Fruit fly (Drosophila melanogaster) whole organism, prepupa: ENCODE results near the gene Sec15.

ENCODE experiments used
- Blimp-1 ChIP-seq: fragments of 200-800 bp; sonication (Bioruptor generic); optimal IDR thresholded peaks from 3 replicates; lab custom pipeline; 2017; ENCODE audit warnings: missing biosample characterization, missing genetic modification characterization, mild to moderate bottlenecking, moderate library complexity, missing genetic modification reagents
- CG10631 ChIP-seq: fragments of 200-800 bp; sonication (Bioruptor generic); optimal IDR thresholded peaks from 2 replicates; lab custom pipeline; 2016; ENCODE audit warnings: missing biosample characterization, missing genetic modification characterization
- CG11294 ChIP-seq: fragments of 200-800 bp; sonication (Bioruptor generic); IDR thresholded peaks from 2 replicates; pipeline ENCODE4 v1.3.6; 2022; ENCODE audit warnings: missing biosample characterization, missing genetic modification characterization
- CG15336 ChIP-seq: fragments of 200-800 bp; sonication (Bioruptor generic); IDR thresholded peaks from 2 replicates; pipeline ENCODE4 v1.3.6; 2022; ENCODE audit warnings: missing biosample characterization, missing genetic modification characterization
- CG3032 ChIP-seq: fragments of 200-800 bp; optimal IDR thresholded peaks from 2 replicates; lab custom pipeline; 2019; ENCODE audit warnings: missing biosample characterization, mild to moderate bottlenecking, missing genetic modification characterization, moderate library complexity
- CG32006 ChIP-seq: fragments of 200-800 bp; sonication (Bioruptor generic); optimal IDR thresholded peaks from 3 replicates; lab custom pipeline; 2017; ENCODE audit warnings: missing biosample characterization, mild to moderate bottlenecking, missing genetic modification characterization
- CG34406 ChIP-seq: fragments of 200-800 bp; sonication (Bioruptor generic); optimal IDR thresholded peaks from 3 replicates; lab custom pipeline; 2016; ENCODE audit warnings: missing biosample characterization, missing genetic modification characterization
- CG3919 ChIP-seq: fragments of 200-800 bp; sonication (Bioruptor generic); optimal IDR thresholded peaks from 3 replicates; lab custom pipeline; 2016; ENCODE audit warnings: missing biosample characterization, missing genetic modification characterization
- CG4318 ChIP-seq: fragments of 200-800 bp; sonication (Bioruptor generic); optimal IDR thresholded peaks from 3 replicates; lab custom pipeline; 2017; ENCODE audit warnings: missing biosample characterization, mild to moderate bottlenecking, missing genetic modification characterization
- CG6163 ChIP-seq: fragments of 200-800 bp; sonication (Bioruptor generic); IDR thresholded peaks from 3 replicates; pipeline ENCODE4 v1.3.6; 2022; ENCODE audit warnings: missing biosample characterization, missing genetic modification characterization
- CG6276 ChIP-seq: fragments of 200-800 bp; sonication (Bioruptor generic); optimal IDR thresholded peaks from 2 replicates; lab custom pipeline; 2017; ENCODE audit warnings: missing biosample characterization, mild to moderate bottlenecking, missing genetic modification characterization
- CG6792 ChIP-seq: fragments of 200-800 bp; sonication (Bioruptor generic); optimal IDR thresholded peaks from 3 replicates; lab custom pipeline; 2016; ENCODE audit warnings: missing biosample characterization, missing genetic modification characterization
- CG6854 ChIP-seq: fragments of 200-800 bp; sonication (Bioruptor generic); optimal IDR thresholded peaks from 2 replicates; lab custom pipeline; 2017; ENCODE audit warnings: missing biosample characterization, mild to moderate bottlenecking, missing genetic modification characterization
- CG7368 ChIP-seq: fragments of 200-800 bp; sonication (Bioruptor generic); optimal IDR thresholded peaks from 3 replicates; lab custom pipeline; 2016; ENCODE audit warnings: missing biosample characterization, missing genetic modification characterization
- CG8119 ChIP-seq: fragments of 200-800 bp; sonication (Bioruptor generic); IDR thresholded peaks from 3 replicates; pipeline ENCODE4 v1.3.6; 2022; ENCODE audit warnings: missing biosample characterization, missing genetic modification characterization
- CG8319 ChIP-seq: fragments of 200-800 bp; sonication (Bioruptor generic); optimal IDR thresholded peaks from 3 replicates; lab custom pipeline; 2016; ENCODE audit warnings: missing biosample characterization, missing genetic modification characterization
- Eip78C ChIP-seq: fragments of 200-800 bp; sonication (Bioruptor generic); peaks from one replicate; lab custom pipeline; 2016; ENCODE audit warnings: missing biosample characterization, missing genetic modification characterization
- Eip93F ChIP-seq: fragments of 200-800 bp; sonication (Bioruptor generic); optimal IDR thresholded peaks from 2 replicates; lab custom pipeline; 2016; ENCODE audit warnings: missing biosample characterization, mild to moderate bottlenecking, missing genetic modification characterization
- Ets21C ChIP-seq: fragments of 200-800 bp; sonication (Bioruptor generic); optimal IDR thresholded peaks from 3 replicates; lab custom pipeline; 2016; ENCODE audit warnings: missing biosample characterization, missing genetic modification characterization
- Ets96B ChIP-seq: fragments of 200-800 bp; optimal IDR thresholded peaks from 2 replicates; lab custom pipeline; 2019; ENCODE audit warnings: missing biosample characterization, mild to moderate bottlenecking, missing genetic modification characterization, moderate library complexity
- Gug ChIP-seq: fragments of 200-800 bp; sonication (Bioruptor generic); IDR thresholded peaks from 2 replicates; pipeline ENCODE4 v1.3.6; 2022; ENCODE audit warnings: missing biosample characterization, missing genetic modification characterization
- Hr4 ChIP-seq: fragments of 200-800 bp; sonication (Bioruptor generic); optimal IDR thresholded peaks from 3 replicates; lab custom pipeline; 2016; ENCODE audit warnings: missing biosample characterization, missing genetic modification characterization
- Met ChIP-seq: fragments of 200-800 bp; sonication (Bioruptor generic); optimal IDR thresholded peaks from 3 replicates; lab custom pipeline; 2016; ENCODE audit warnings: missing biosample characterization, missing genetic modification characterization
- Sox102F ChIP-seq: fragments of 200-800 bp; sonication (Bioruptor generic); optimal IDR thresholded peaks from 2 replicates; lab custom pipeline; 2016; ENCODE audit warnings: missing biosample characterization, mild to moderate bottlenecking, missing genetic modification characterization
- Sox14 ChIP-seq: fragments of 200-800 bp; sonication (Bioruptor generic); optimal IDR thresholded peaks from 3 replicates; lab custom pipeline; 2016; ENCODE audit warnings: missing biosample characterization, missing genetic modification characterization
- Sox15 ChIP-seq: fragments of 200-800 bp; sonication (Bioruptor generic); optimal IDR thresholded peaks from 3 replicates; lab custom pipeline; 2016; ENCODE audit warnings: missing biosample characterization, missing genetic modification characterization
- achi ChIP-seq: fragments of 200-800 bp; sonication (Bioruptor generic); optimal IDR thresholded peaks from 3 replicates; lab custom pipeline; 2016; ENCODE audit warnings: missing biosample characterization, missing genetic modification characterization
- acj6 ChIP-seq: fragments of 200-800 bp; sonication (Bioruptor generic); optimal IDR thresholded peaks from 3 replicates; lab custom pipeline; 2016; ENCODE audit warnings: missing biosample characterization, missing genetic modification characterization
- dac ChIP-seq: fragments of 200-800 bp; sonication (Bioruptor generic); optimal IDR thresholded peaks from 2 replicates; lab custom pipeline; 2017; ENCODE audit warnings: missing biosample characterization, mild to moderate bottlenecking, missing genetic modification characterization
- dsx ChIP-seq: fragments of 200-800 bp; optimal IDR thresholded peaks from 3 replicates; lab custom pipeline; 2019; ENCODE audit warnings: missing biosample characterization, mild to moderate bottlenecking, missing genetic modification characterization, moderate library complexity; ENCODE audit not compliant: poor library complexity, severe bottlenecking
- eg ChIP-seq: fragments of 200-800 bp; sonication (Bioruptor generic); IDR thresholded peaks from 3 replicates; pipeline ENCODE4 v1.3.6; 2022; ENCODE audit warnings: missing biosample characterization, missing genetic modification characterization
- esn ChIP-seq: fragments of 200-800 bp; sonication (Bioruptor generic); optimal IDR thresholded peaks from 2 replicates; lab custom pipeline; 2016; ENCODE audit warnings: missing biosample characterization, mild to moderate bottlenecking, missing genetic modification characterization, moderate library complexity
- fd59A ChIP-seq: fragments of 200-800 bp; sonication (Bioruptor generic); optimal IDR thresholded peaks from 2 replicates; lab custom pipeline; 2017; ENCODE audit warnings: missing biosample characterization, mild to moderate bottlenecking, missing genetic modification characterization, missing genetic modification reagents
- fd85E ChIP-seq: fragments of 200-800 bp; sonication (Bioruptor generic); optimal IDR thresholded peaks from 3 replicates; lab custom pipeline; 2016; ENCODE audit warnings: missing biosample characterization, missing genetic modification characterization
- fkh ChIP-seq: fragments of 200-800 bp; sonication (Bioruptor generic); optimal IDR thresholded peaks from 3 replicates; lab custom pipeline; 2017; ENCODE audit warnings: missing biosample characterization, mild to moderate bottlenecking, missing genetic modification characterization, moderate library complexity
- net ChIP-seq: fragments of 200-800 bp; sonication (Bioruptor generic); optimal IDR thresholded peaks from 3 replicates; lab custom pipeline; 2016; ENCODE audit warnings: missing biosample characterization, missing genetic modification characterization
- pdm3 ChIP-seq: fragments of 200-800 bp; sonication (Bioruptor generic); optimal IDR thresholded peaks from 3 replicates; lab custom pipeline; 2016; ENCODE audit warnings: missing biosample characterization, missing genetic modification characterization
- topi ChIP-seq: fragments of 200-800 bp; sonication (Bioruptor generic); optimal IDR thresholded peaks from 3 replicates; lab custom pipeline; 2016; ENCODE audit warnings: missing biosample characterization, missing genetic modification characterization
- vri ChIP-seq: fragments of 200-800 bp; sonication (Bioruptor generic); optimal IDR thresholded peaks from 3 replicates; lab custom pipeline; 2016; ENCODE audit warnings: missing biosample characterization, mild to moderate bottlenecking, missing genetic modification characterization

Sec15 gene

dm6 chr3R:21069742-21070141 is 38.0 kb downstream of the Sec15 start:
- TF ChIP-seq Sox102F (GFP tag; lab: Kevin White, UChicago) (no peak), achi (GFP tag; lab: Kevin White, UChicago) (no peak), topi (GFP tag; lab: Kevin White, UChicago) (no peak), Met (no peak), acj6 (GFP tag; lab: Kevin White, UChicago) (no peak), Sox15 (GFP tag; lab: Kevin White, UChicago) (no peak), CG32006 (GFP tag; lab: Kevin White, UChicago) (no peak), CG6854 (GFP tag; lab: Kevin White, UChicago) (no peak), Gug (GFP tag; lab: Robert Waterston, UW) (no peak), Sox14 (GFP tag; lab: Kevin White, UChicago) (no peak), CG8119 (GFP tag; lab: Robert Waterston, UW) (no peak), fd85E (GFP tag; lab: Kevin White, UChicago) (no peak), eg (GFP tag; lab: Robert Waterston, UW) (no peak), esn (GFP tag; lab: Kevin White, UChicago) (no peak)

DNA sequence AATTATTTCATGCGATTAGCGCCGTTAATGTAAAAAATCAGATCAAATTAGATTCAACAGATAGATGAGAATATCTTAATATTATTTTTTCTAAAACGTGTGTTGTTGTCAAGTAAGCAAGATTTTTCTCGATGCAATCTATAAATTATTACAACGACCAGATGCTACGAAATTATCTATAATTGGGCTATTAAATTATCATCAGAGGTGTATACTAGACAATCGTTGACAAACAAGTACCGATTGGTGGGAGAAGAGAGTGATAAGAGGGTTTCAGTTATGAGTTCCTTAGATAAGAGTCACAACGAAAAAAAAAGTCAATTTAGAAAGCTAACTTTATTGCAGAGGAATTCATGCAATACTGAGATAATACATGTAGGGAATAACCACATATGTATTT is 40.2 kb downstream of the Sec15 start:
- peak; percentile 65 for TF ChIP-seq vri (GFP tag; lab: Kevin White, UChicago)
- TF ChIP-seq dsx (GFP tag; lab: Kevin White, UChicago): no peak

DNA sequence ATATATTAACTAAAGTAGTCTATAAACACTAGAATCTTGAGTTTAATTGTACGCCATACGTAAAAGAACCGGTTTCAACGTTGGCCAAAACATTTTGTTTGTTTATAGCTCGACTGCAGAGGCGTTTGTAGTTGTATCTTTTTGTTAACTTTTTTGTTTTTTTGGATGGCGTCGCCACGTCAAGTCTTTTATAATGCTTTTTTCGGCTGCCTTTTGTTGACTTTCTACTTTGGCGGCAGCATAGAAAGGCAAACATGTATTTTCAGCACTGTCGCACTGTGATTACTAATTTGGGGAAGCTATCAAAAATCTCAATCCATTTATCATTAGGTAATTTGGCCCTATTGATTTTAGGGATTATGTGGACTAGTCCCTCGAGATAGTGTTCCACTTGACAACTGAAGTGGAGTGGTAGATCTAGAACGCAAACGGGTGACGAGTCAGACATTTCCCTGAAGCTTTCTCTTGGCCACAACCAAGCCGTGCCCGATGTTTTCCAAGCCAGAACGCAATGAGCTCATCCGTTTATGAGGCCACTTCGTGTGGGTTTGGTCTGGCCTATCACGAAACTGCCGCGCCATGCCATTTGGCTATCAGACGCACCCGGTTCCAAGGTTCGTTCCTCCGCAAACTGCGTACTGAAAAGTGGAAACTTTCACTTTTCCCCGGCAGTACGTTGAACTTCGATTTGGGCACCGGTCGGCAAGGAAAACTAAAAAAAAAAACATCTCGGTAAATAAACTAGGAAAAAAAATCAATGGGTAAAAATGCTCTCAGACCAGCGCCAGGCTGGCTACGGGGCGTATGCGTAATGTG is 41.1 kb downstream of the Sec15 start:
- peak; percentile 16; the same call in 1 of the 3 replicates for TF ChIP-seq eg (GFP tag; lab: Robert Waterston, UW)
- peak; percentile 71 for TF ChIP-seq fkh (GFP tag; lab: Kevin White, UChicago)
- no peak for TF ChIP-seq CG6792 (GFP tag; lab: Kevin White, UChicago)
- TF ChIP-seq Eip78C (GFP tag; lab: Kevin White, UChicago): peak; percentile 46
- TF ChIP-seq CG15336: 0 out of 2 replicates have a peak, but pooled peaks have one; percentile 32
- TF ChIP-seq Blimp-1 (GFP tag; lab: Kevin White, UChicago): peak; percentile 12
- TF ChIP-seq Eip93F (GFP tag; lab: Kevin White, UChicago): no peak
- TF ChIP-seq, all 60 proteins: peak for 5

- TF ChIP-seq fd59A (no peak), net (GFP tag; lab: Kevin White, UChicago) (no peak), CG8319 (GFP tag; lab: Kevin White, UChicago) (peak; percentile 50), Hr4 (GFP tag; lab: Kevin White, UChicago) (peak; percentile 14), Eip78C (GFP tag; lab: Kevin White, UChicago) (peak; percentile 39), dac (GFP tag; lab: Kevin White, UChicago) (no peak), CG6276 (GFP tag; lab: Kevin White, UChicago) (peak; percentile 2), eg (GFP tag; lab: Robert Waterston, UW) (peak; percentile 55; the same call in 1 of the 3 replicates), Blimp-1 (GFP tag; lab: Kevin White, UChicago) (no peak)
Observed at dm6 chr3R:21065696-21066080, 42.1 kb downstream of the Sec15 start.

- TF ChIP-seq CG4318 (GFP tag; lab: Kevin White, UChicago): no peak
- TF ChIP-seq fkh (GFP tag; lab: Kevin White, UChicago): peak; percentile 83
- TF ChIP-seq esn (GFP tag; lab: Kevin White, UChicago): peak; percentile 60
- TF ChIP-seq Gug (GFP tag; lab: Robert Waterston, UW): no peak
- peak; percentile 14 for TF ChIP-seq Ets96B (tag; lab: Kevin White, UChicago)
- no peak for TF ChIP-seq pdm3 (GFP tag; lab: Kevin White, UChicago)
- peak; percentile 6 for TF ChIP-seq CG7368
- TF ChIP-seq CG3032 (tag; lab: Kevin White, UChicago): peak; percentile 41
- peak; percentile 44; the same call in 2 of the 3 replicates for TF ChIP-seq CG6163
- TF ChIP-seq CG8319 (GFP tag; lab: Kevin White, UChicago): no peak
- TF ChIP-seq topi (GFP tag; lab: Kevin White, UChicago): peak; percentile 27
- peak; percentile 84 for TF ChIP-seq Eip78C (GFP tag; lab: Kevin White, UChicago)
- TF ChIP-seq CG11294 (GFP tag; lab: Robert Waterston, UW): no peak; the same call in 1 of the 2 replicates
- TF ChIP-seq CG15336: peak; percentile 49; the same call in 1 of the 2 replicates
- TF ChIP-seq Ets21C: no peak
- TF ChIP-seq CG34406: no peak
- peak; percentile 42 for TF ChIP-seq CG3919 (GFP tag; lab: Kevin White, UChicago)
- TF ChIP-seq Met: peak; percentile 34
- TF ChIP-seq CG6276 (GFP tag; lab: Kevin White, UChicago): peak; percentile 33
- TF ChIP-seq CG10631 (GFP tag; lab: Kevin White, UChicago): no peak
- no peak for TF ChIP-seq Eip93F (GFP tag; lab: Kevin White, UChicago)
Observed at dm6 chr3R:21065010-21065695, 42.6 kb downstream of the Sec15 start, which contains the start of gene AnxB9. TSS of gene AnxB9 (plus strand) at chr3R:21065241.
